Worm (Caenorhabditis elegans) whole organism, L1 larva: ENCODE data around the gene paqr-2.
A peak's percentile ranks its signal among the peaks of the same experiment; 100 is the strongest.

Experiments used
- F16B12.6 ChIP-seq: fragments of 150-350 bp; optimal IDR thresholded peaks from 2 replicates; lab custom pipeline; 2014; ENCODE audit warnings: missing biosample characterization, missing genetic modification characterization
- aha-1 ChIP-seq: fragments of 150-350 bp; optimal IDR thresholded peaks from 2 replicates; lab custom pipeline; 2014; ENCODE audit warnings: missing biosample characterization, missing genetic modification characterization
- alr-1 ChIP-seq: fragments of 200-800 bp; sonication (Bioruptor generic); optimal IDR thresholded peaks from 2 replicates; lab custom pipeline; 2018; ENCODE audit warnings: borderline replicate concordance, mild to moderate bottlenecking, missing genetic modification characterization, missing compliant biosample characterization
- blmp-1 ChIP-seq: fragments of 150-350 bp; optimal IDR thresholded peaks from 2 replicates; lab custom pipeline; 2014; ENCODE audit warnings: missing biosample characterization, missing genetic modification characterization
- ceh-8 ChIP-seq: fragments of 200-800 bp; sonication (Bioruptor generic); optimal IDR thresholded peaks from 2 replicates; lab custom pipeline; 2018; ENCODE audit warnings: mild to moderate bottlenecking, missing genetic modification characterization, moderate library complexity, missing compliant biosample characterization
- ces-1 ChIP-seq: fragments of 150-350 bp; optimal IDR thresholded peaks from 2 replicates; lab custom pipeline; 2014; ENCODE audit warnings: missing biosample characterization, missing genetic modification reagents, missing genetic modification characterization
- dpl-1 ChIP-seq, 3 experiments: fragments of 150-350 bp in 2 of 3; sonication (generic microtip) in 1 of 3; optimal IDR thresholded peaks; 2 replicates each; lab custom pipeline; 2014 to 2017; ENCODE audit warnings: missing biosample characterization in 3 of 3, missing genetic modification characterization in 3 of 3, missing genetic modification reagents in 3 of 3
- efl-1 ChIP-seq, 4 experiments: fragments of 150-350 bp; optimal IDR thresholded peaks in 3 of 4; peaks in 1 of 4; 1 replicate in 1 of 4; 2 replicates in 3 of 4; lab custom pipeline; 2014; ENCODE audit warnings: missing biosample characterization in 2 of 4, missing genetic modification characterization in 2 of 4, missing genetic modification reagents in 2 of 4
- elt-3 ChIP-seq, 6 experiments: fragments of 150-350 bp in 1 of 6; sonication (generic microtip); optimal IDR thresholded peaks; 2 replicates each; lab custom pipeline; 2017 to 2018; ENCODE audit warnings: missing biosample characterization in 6 of 6, missing genetic modification characterization in 6 of 6, inconsistent platforms in 1 of 6
- ets-5 ChIP-seq: fragments of 200-800 bp; sonication (Bioruptor generic); IDR thresholded peaks from 2 replicates; pipeline ENCODE4 v1.3.6; 2022; ENCODE audit warnings: missing genetic modification characterization, missing compliant biosample characterization
- fos-1 ChIP-seq: fragments of 150-350 bp; optimal IDR thresholded peaks from 2 replicates; lab custom pipeline; 2014; ENCODE audit warnings: missing biosample characterization, missing genetic modification characterization
- hlh-4 ChIP-seq: sonication (generic microtip); optimal IDR thresholded peaks from 2 replicates; lab custom pipeline; 2016; ENCODE audit warnings: mild to moderate bottlenecking, missing genetic modification characterization, missing compliant biosample characterization
- lin-14 ChIP-seq: fragments of 200-800 bp; sonication (Bioruptor generic); optimal IDR thresholded peaks from 2 replicates; lab custom pipeline; 2018; ENCODE audit warnings: mild to moderate bottlenecking, missing genetic modification characterization, moderate library complexity, missing compliant biosample characterization
- lin-35 ChIP-seq, 2 experiments: fragments of 150-350 bp; optimal IDR thresholded peaks; 2 replicates each; lab custom pipeline; 2014; ENCODE audit warnings: missing biosample characterization in 2 of 2, missing genetic modification characterization in 2 of 2, missing genetic modification reagents in 2 of 2
- lsy-2 ChIP-seq, 2 experiments: fragments of 150-350 bp; optimal IDR thresholded peaks; 2 replicates each; lab custom pipeline; 2014; ENCODE audit warnings: missing biosample characterization in 2 of 2, missing genetic modification characterization in 2 of 2
- mdl-1 ChIP-seq, 2 experiments: fragments of 150-350 bp; optimal IDR thresholded peaks; 2 replicates each; lab custom pipeline; 2014 to 2017; ENCODE audit warnings: missing biosample characterization in 2 of 2, missing genetic modification characterization in 2 of 2, inconsistent platforms in 1 of 2
- mef-2 ChIP-seq: fragments of 150-350 bp; optimal IDR thresholded peaks from 2 replicates; lab custom pipeline; 2014; ENCODE audit warnings: missing biosample characterization, missing genetic modification characterization
- nhr-12 ChIP-seq: sonication (generic microtip); optimal IDR thresholded peaks from 2 replicates; lab custom pipeline; 2017; ENCODE audit warnings: missing biosample characterization, missing genetic modification characterization
- nhr-19 ChIP-seq: fragments of 200-800 bp; sonication (Bioruptor generic); conservative IDR thresholded peaks from 2 replicates; pipeline ENCODE4 v1.3.6; 2022; ENCODE audit warnings: missing genetic modification characterization, missing compliant biosample characterization
- nhr-20 ChIP-seq: sonication (generic microtip); optimal IDR thresholded peaks from 2 replicates; lab custom pipeline; 2016; ENCODE audit warnings: mild to moderate bottlenecking, missing genetic modification characterization, missing compliant biosample characterization
- nhr-71 ChIP-seq: sonication (generic microtip); optimal IDR thresholded peaks from 2 replicates; lab custom pipeline; 2016; ENCODE audit warnings: mild to moderate bottlenecking, missing genetic modification characterization, moderate library complexity, missing compliant biosample characterization
- nhr-84 ChIP-seq: sonication (generic microtip); optimal IDR thresholded peaks from 2 replicates; lab custom pipeline; 2017; ENCODE audit warnings: missing biosample characterization, missing genetic modification characterization
- nhr-90 ChIP-seq: sonication (generic microtip); optimal IDR thresholded peaks from 2 replicates; lab custom pipeline; 2016; ENCODE audit warnings: mild to moderate bottlenecking, missing genetic modification characterization, missing compliant biosample characterization; ENCODE audit not compliant: poor library complexity
- pqm-1 ChIP-seq: sonication (generic microtip); optimal IDR thresholded peaks from 3 replicates; lab custom pipeline; 2017; ENCODE audit warnings: missing biosample characterization, missing genetic modification characterization
- rnt-1 ChIP-seq: sonication (generic microtip); optimal IDR thresholded peaks from 2 replicates; lab custom pipeline; 2016; ENCODE audit warnings: mild to moderate bottlenecking, missing genetic modification characterization, moderate library complexity, missing compliant biosample characterization
- snpc-4 ChIP-seq: fragments of 150-350 bp; optimal IDR thresholded peaks from 2 replicates; lab custom pipeline; 2014; ENCODE audit warnings: missing biosample characterization, missing genetic modification characterization
- unc-30 ChIP-seq: sonication (generic microtip); optimal IDR thresholded peaks from 2 replicates; lab custom pipeline; 2017; ENCODE audit warnings: missing biosample characterization, missing genetic modification characterization
- unc-62 ChIP-seq: fragments of 150-350 bp; optimal IDR thresholded peaks from 2 replicates; lab custom pipeline; 2014; ENCODE audit warnings: missing biosample characterization, missing genetic modification reagents, missing genetic modification characterization
- unc-86 ChIP-seq: sonication (generic microtip); optimal IDR thresholded peaks from 2 replicates; lab custom pipeline; 2016; ENCODE audit warnings: missing genetic modification characterization, missing compliant biosample characterization
- unc-98 ChIP-seq: fragments of 200-800 bp; sonication (Bioruptor generic); IDR thresholded peaks from 2 replicates; pipeline ENCODE4 v1.3.6; 2022; ENCODE audit warnings: missing genetic modification characterization, missing compliant biosample characterization

paqr-2 gene

ce11 chrIII:5385315-5385714 lies 5.6 kb upstream of the paqr-2 start, which contains the start of gene Y32H12A.7:
TSS of gene Y32H12A.7 (minus strand) at chrIII:5385415.
- TF ChIP-seq lin-14 (GFP tag; lab: Kevin White, UChicago) (no peak), F16B12.6 (tag; lab: Kevin White, UChicago) (no peak), hlh-4 (tag; lab: Kevin White, UChicago) (no peak), pqm-1 (tag; lab: Kevin White, UChicago) (no peak), unc-62 (no peak)

ce11 chrIII:5382073-5382472 lies 2.3 kb upstream of the paqr-2 start, which contains the start of gene Y32H12A.6:
TSS of gene Y32H12A.6 (minus strand) at chrIII:5382173.
- TF ChIP-seq ces-1 (GFP tag; lab: Kevin White, UChicago): no peak

- TF ChIP-seq efl-1 (optimal IDR thresholded peaks at IDR 0.05; lab: Kevin White, UChicago): no peak
- peak in 1 of 2 experiments; percentile 48 for TF ChIP-seq efl-1 (GFP tag; optimal IDR thresholded peaks at IDR 0.05 in 1 of 2; lab: Kevin White, UChicago)
- no peak for TF ChIP-seq unc-62
- TF ChIP-seq, all 84 proteins: peak for 1
These were observed 825 bp upstream of the paqr-2 start for ce11 chrIII:5380554-5380953.

ce11 chrIII:5375001-5375532 lies 4.7 kb downstream of the paqr-2 start:
- TF ChIP-seq mef-2 (tag; lab: Kevin White, UChicago) (no peak), lin-14 (GFP tag; lab: Kevin White, UChicago) (peak; percentile 35), efl-1 (optimal IDR thresholded peaks at IDR 0.05; lab: Kevin White, UChicago) (no peak), efl-1 (GFP tag; optimal IDR thresholded peaks at IDR 0.05 in 1 of 2; lab: Kevin White, UChicago) (peak in 1 of 2 experiments; percentile 61), unc-30 (no peak), unc-86 (tag; lab: Kevin White, UChicago) (no peak), ets-5 (GFP tag; lab: Robert Waterston, UW) (no peak), nhr-90 (tag; lab: Kevin White, UChicago) (no peak), ceh-8 (no peak), nhr-71 (no peak)

ce11 chrIII:5373715-5374114 lies 6.0 kb downstream of the paqr-2 start:
- TF ChIP-seq efl-1 (optimal IDR thresholded peaks at IDR 0.05; lab: Kevin White, UChicago) (no peak), efl-1 (GFP tag; optimal IDR thresholded peaks at IDR 0.05 in 1 of 2; lab: Kevin White, UChicago) (peak in 1 of 2 experiments; percentile 90), nhr-84 (tag; lab: Kevin White, UChicago) (no peak), blmp-1 (tag; lab: Kevin White, UChicago) (peak; percentile 7)
- TF ChIP-seq, all 84 proteins: peak for 2

- TF ChIP-seq fos-1 (tag; lab: Kevin White, UChicago) (no peak), unc-98 (GFP tag; lab: Robert Waterston, UW) (no peak), elt-3 (tag; optimal IDR thresholded peaks at IDR 0.05; lab: Kevin White, UChicago) (peak in 1 of 6 experiments; percentile 1), mdl-1 (tag; optimal IDR thresholded peaks at IDR 0.05; lab: Kevin White, UChicago) (peak in 1 of 2 experiments; percentile 25), aha-1 (tag; lab: Kevin White, UChicago) (no peak), lsy-2 (tag; optimal IDR thresholded peaks at IDR 0.05; lab: Kevin White, UChicago) (peak in 1 of 2 experiments; percentile 27), lin-14 (GFP tag; lab: Kevin White, UChicago) (peak; percentile 50), dpl-1 (GFP tag; optimal IDR thresholded peaks at IDR 0.05; lab: Kevin White, UChicago) (peak in 1 of 3 experiments; percentile 5), rnt-1 (tag; lab: Kevin White, UChicago) (no peak), efl-1 (optimal IDR thresholded peaks at IDR 0.05; lab: Kevin White, UChicago) (no peak), efl-1 (GFP tag; optimal IDR thresholded peaks at IDR 0.05 in 1 of 2; lab: Kevin White, UChicago) (peak in 1 of 2 experiments; percentile 42), nhr-71 (peak; percentile 24), nhr-19 (0 out of 2 replicates have a peak, but pooled peaks have one; percentile 11), snpc-4 (tag; lab: Kevin White, UChicago) (no peak), nhr-12 (no peak), alr-1 (tag; lab: Kevin White, UChicago) (no peak), nhr-20 (tag; lab: Kevin White, UChicago) (peak; percentile 27), lin-35 (GFP tag; optimal IDR thresholded peaks at IDR 0.05; lab: Kevin White, UChicago) (peak in 1 of 2 experiments; percentile 50), blmp-1 (tag; lab: Kevin White, UChicago) (peak; percentile 37)
These were observed 6.8 kb downstream of the paqr-2 start for ce11 chrIII:5372884-5373283.
